Worm (Caenorhabditis elegans): ENCODE measurements around the gene gtap-2.
A peak's percentile ranks its signal among the peaks of the same experiment; 100 is the strongest.

gtap-2 gene

ce11 chrIII:9804997-9805610 is 3.2 kb upstream of the gtap-2 start, which contains the start of gene riok-3:
TSS of gene riok-3 (minus strand) at chrIII:9805011.
- TF ChIP-seq ham-2 (GFP tag; optimal IDR thresholded peaks at IDR 0.05) (peak; percentile 29), ces-1 (GFP tag; optimal IDR thresholded peaks at IDR 0.05) (no peak), nhr-2 (tag; optimal IDR thresholded peaks at IDR 0.05) (peak; percentile 55), zip-8 (tag; optimal IDR thresholded peaks at IDR 0.05) (no peak), ceh-83 (GFP tag; optimal IDR thresholded peaks at IDR 0.05) (no peak), lin-13 (tag; optimal IDR thresholded peaks at IDR 0.05) (no peak)

- TF ChIP-seq ceh-39 (tag; optimal IDR thresholded peaks at IDR 0.05): no peak
- TF ChIP-seq nhr-237 (tag; optimal IDR thresholded peaks at IDR 0.05): no peak
- no peak for TF ChIP-seq lsy-2 (tag; optimal IDR thresholded peaks at IDR 0.05)
- TF ChIP-seq mab-5 (tag; optimal IDR thresholded peaks at IDR 0.05): no peak
- no peak for TF ChIP-seq drap-1 (GFP tag; optimal IDR thresholded peaks at IDR 0.05)
- TF ChIP-seq nhr-2 (tag; optimal IDR thresholded peaks at IDR 0.05): no peak
- no peak for TF ChIP-seq M03D4.4 (tag; optimal IDR thresholded peaks at IDR 0.05)
- no peak for TF ChIP-seq zip-8 (tag; optimal IDR thresholded peaks at IDR 0.05)
- TF ChIP-seq snpc-4 (tag; optimal IDR thresholded peaks at IDR 0.05): no peak
These were observed 1.3 kb upstream of the gtap-2 start, which contains the start of gene ZK632.4 for ce11 chrIII:9806968-9807559. TSS of gene ZK632.4 (minus strand) at chrIII:9807454.

- peak; percentile 4 for TF ChIP-seq unc-62 (GFP tag; optimal IDR thresholded peaks at IDR 0.05)
- TF ChIP-seq nhr-28 (tag; optimal IDR thresholded peaks at IDR 0.05): no peak
- TF ChIP-seq cnd-1 (tag; optimal IDR thresholded peaks at IDR 0.05): no peak
These were observed 741 bp upstream of the gtap-2 start for ce11 chrIII:9807560-9808046.

ce11 chrIII:9813146-9813545 is 4.8 kb downstream of the gtap-2 start, which contains the start of gene ZK632.14:
TSS of gene ZK632.14 (plus strand) at chrIII:9813446.
- TF ChIP-seq sptf-1 (tag; optimal IDR thresholded peaks at IDR 0.05) (no peak), nhr-2 (tag; optimal IDR thresholded peaks at IDR 0.05) (no peak), mab-5 (tag; optimal IDR thresholded peaks at IDR 0.05) (no peak), sem-2 (GFP tag; optimal IDR thresholded peaks at IDR 0.05) (no peak), M03D4.4 (tag; optimal IDR thresholded peaks at IDR 0.05) (no peak), nhr-237 (tag; optimal IDR thresholded peaks at IDR 0.05) (no peak), lin-13 (tag; optimal IDR thresholded peaks at IDR 0.05) (no peak), ceh-83 (GFP tag; optimal IDR thresholded peaks at IDR 0.05) (no peak), flh-1 (GFP tag; optimal IDR thresholded peaks at IDR 0.05) (no peak)

ce11 chrIII:9817087-9817612 is 8.8 kb downstream of the gtap-2 start, which contains the start of gene cnx-1:
TSS of gene cnx-1 (minus strand) at chrIII:9817137.
- TF ChIP-seq nhr-28 (tag; optimal IDR thresholded peaks at IDR 0.05): no peak
- peak; percentile 84 for TF ChIP-seq nhr-2 (tag; optimal IDR thresholded peaks at IDR 0.05)
- TF ChIP-seq bed-3 (GFP tag; optimal IDR thresholded peaks at IDR 0.05): no peak
- peak; percentile 67 for TF ChIP-seq cnd-1 (tag; optimal IDR thresholded peaks at IDR 0.05)
- peak; percentile 8 for TF ChIP-seq mep-1 (tag; optimal IDR thresholded peaks at IDR 0.05)
- TF ChIP-seq blmp-1 (tag; optimal IDR thresholded peaks at IDR 0.05): no peak
- TF ChIP-seq mls-2 (tag; optimal IDR thresholded peaks at IDR 0.05): peak; percentile 73
- TF ChIP-seq flh-1 (GFP tag; optimal IDR thresholded peaks at IDR 0.05): no peak
- TF ChIP-seq elt-3 (tag; optimal IDR thresholded peaks at IDR 0.05): no peak
- TF ChIP-seq nhr-76 (tag; optimal IDR thresholded peaks at IDR 0.05): no peak
- TF ChIP-seq ces-1 (GFP tag; optimal IDR thresholded peaks at IDR 0.05): peak; percentile 4
- TF ChIP-seq ceh-39 (tag; optimal IDR thresholded peaks at IDR 0.05): no peak
- TF ChIP-seq nhr-12 (tag; optimal IDR thresholded peaks at IDR 0.05): no peak
- TF ChIP-seq ham-2 (GFP tag; optimal IDR thresholded peaks at IDR 0.05): peak; percentile 34
- TF ChIP-seq tbx-8 (GFP tag; optimal IDR thresholded peaks at IDR 0.05): no peak
- no peak for TF ChIP-seq lin-13 (tag; optimal IDR thresholded peaks at IDR 0.05)
- TF ChIP-seq sptf-1 (tag; optimal IDR thresholded peaks at IDR 0.05): peak; percentile 29
- TF ChIP-seq lin-32 (GFP tag; optimal IDR thresholded peaks at IDR 0.05): peak; percentile 16
- peak; percentile 38 for TF ChIP-seq unc-62 (GFP tag; optimal IDR thresholded peaks at IDR 0.05)
- TF ChIP-seq unc-120 (tag; optimal IDR thresholded peaks at IDR 0.05; ENCODE audit: poor library complexity, severe bottlenecking): peak; percentile 30
- TF ChIP-seq zip-8 (tag; optimal IDR thresholded peaks at IDR 0.05): no peak
- no peak for TF ChIP-seq lsy-2 (tag; optimal IDR thresholded peaks at IDR 0.05)
- no peak for TF ChIP-seq hlh-1 (tag; optimal IDR thresholded peaks at IDR 0.05)
- no peak for TF ChIP-seq unc-39 (tag; optimal IDR thresholded peaks at IDR 0.05)
- no peak for TF ChIP-seq nhr-237 (tag; optimal IDR thresholded peaks at IDR 0.05)
- TF ChIP-seq ceh-83 (GFP tag; optimal IDR thresholded peaks at IDR 0.05): no peak
- no peak for TF ChIP-seq drap-1 (GFP tag; optimal IDR thresholded peaks at IDR 0.05)
- TF ChIP-seq snpc-4 (tag; optimal IDR thresholded peaks at IDR 0.05): no peak
- no peak for TF ChIP-seq ztf-11 (tag; optimal IDR thresholded peaks at IDR 0.05)

All from whole organism, mixed stage, embryonic.